Worm (Caenorhabditis elegans): Measurements from ENCODE around the gene C01G12.5.

DNA sequence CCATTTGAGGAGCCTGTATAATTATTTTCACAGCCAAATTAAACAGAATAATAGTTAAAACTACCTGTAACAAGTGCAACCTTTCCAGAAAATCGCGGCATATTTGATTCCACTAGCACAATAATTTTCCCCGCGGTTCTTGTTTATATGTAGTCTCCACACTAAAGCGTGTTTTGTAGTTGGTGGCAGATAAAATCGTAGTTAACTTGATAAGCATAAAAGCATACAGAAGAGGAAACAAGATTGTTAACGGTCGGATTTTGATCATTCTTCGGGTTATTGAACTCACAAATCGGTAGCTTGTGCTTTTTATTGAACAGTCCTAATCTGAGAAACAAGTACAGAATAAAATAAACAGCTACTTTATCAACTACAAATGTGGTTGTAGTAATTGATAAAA is at the start of gene C01G12.5:
- no peak for TF ChIP-seq ekl-4 (GFP tag; IDR thresholded peaks at IDR 0.05)
- no peak for TF ChIP-seq dpl-1 (GFP tag; optimal IDR thresholded peaks at IDR 0.05)
- no peak for TF ChIP-seq him-1 (tag; optimal IDR thresholded peaks at IDR 0.05)
- no peak for TF ChIP-seq unc-62 (GFP tag; optimal IDR thresholded peaks at IDR 0.05)
- no peak for TF ChIP-seq ama-1 (optimal IDR thresholded peaks at IDR 0.05)
- TF ChIP-seq ama-1 (GFP tag; optimal IDR thresholded peaks at IDR 0.05) = no peak
- no peak for TF ChIP-seq let-526 (GFP tag; IDR thresholded peaks at IDR 0.05)
- no peak for TF ChIP-seq madf-3 (GFP tag; IDR thresholded peaks at IDR 0.05)
- TF ChIP-seq snpc-4 (GFP tag; optimal IDR thresholded peaks at IDR 0.05) = no peak
- TF ChIP-seq snpc-4 (tag; optimal IDR thresholded peaks at IDR 0.05) = no peak
- TF ChIP-seq ztf-22 (GFP tag; optimal IDR thresholded peaks at IDR 0.05) = no peak
- TF ChIP-seq Y53G8AR.9 (GFP tag; conservative IDR thresholded peaks at IDR 0.05) = no peak
- TF ChIP-seq mel-28 (tag; optimal IDR thresholded peaks at IDR 0.05; ENCODE audit: borderline replicate concordance) = no peak
- no peak for TF ChIP-seq ceh-91 (GFP tag; IDR thresholded peaks at IDR 0.05)
- TF ChIP-seq F39B2.1 (GFP tag; IDR thresholded peaks at IDR 0.05) = no peak

Data from whole organism, young adult.